Fruit fly (Drosophila melanogaster) whole organism, embryonic: ENCODE results near the gene Pif1A.

ENCODE experiments used
- CG10147 ChIP-seq: fragments of 200-800 bp; sonication (Bioruptor generic); optimal IDR thresholded peaks from 2 replicates; lab custom pipeline; 2019; ENCODE audit warnings: missing biosample characterization, mild to moderate bottlenecking, missing genetic modification characterization, moderate library complexity
- CG11093 ChIP-seq: fragments of 200-800 bp; sonication (Bioruptor generic); IDR thresholded peaks from 3 replicates; pipeline ENCODE4 v1.3.6; 2022; ENCODE audit warnings: missing biosample characterization, missing genetic modification characterization
- CG14014 ChIP-seq: fragments of 200-800 bp; sonication (Bioruptor generic); IDR thresholded peaks from 2 replicates; pipeline ENCODE4 v1.3.6; 2022; ENCODE audit warnings: missing biosample characterization, missing genetic modification characterization
- CG15011 ChIP-seq: fragments of 200-800 bp; sonication (Bioruptor generic); optimal IDR thresholded peaks from 3 replicates; lab custom pipeline; 2018; ENCODE audit warnings: missing biosample characterization, mild to moderate bottlenecking, missing genetic modification characterization
- CG16779 ChIP-seq: fragments of 200-800 bp; sonication (Bioruptor generic); IDR thresholded peaks from 2 replicates; pipeline ENCODE4 v1.3.6; 2022; ENCODE audit warnings: missing biosample characterization, missing genetic modification characterization
- CG18619 ChIP-seq: fragments of 200-800 bp; sonication (Bioruptor generic); optimal IDR thresholded peaks from 3 replicates; lab custom pipeline; 2017; ENCODE audit warnings: missing biosample characterization, mild to moderate bottlenecking, missing genetic modification characterization
- CG33213 ChIP-seq: fragments of 200-800 bp; sonication (Bioruptor generic); optimal IDR thresholded peaks from 3 replicates; lab custom pipeline; 2016; ENCODE audit warnings: missing biosample characterization, missing genetic modification characterization
- CG4820 ChIP-seq: fragments of 200-800 bp; sonication (Bioruptor generic); optimal IDR thresholded peaks from 3 replicates; lab custom pipeline; 2016; ENCODE audit warnings: missing biosample characterization, missing genetic modification characterization
- CG4854 ChIP-seq: fragments of 200-800 bp; sonication (Bioruptor generic); optimal IDR thresholded peaks from 2 replicates; lab custom pipeline; 2016; ENCODE audit warnings: missing biosample characterization, missing genetic modification characterization, inconsistent platforms
- CG7963 ChIP-seq: fragments of 200-800 bp; sonication (Bioruptor generic); IDR thresholded peaks from 3 replicates; pipeline ENCODE4 v1.3.6; 2022; ENCODE audit warnings: missing biosample characterization, missing genetic modification characterization; ENCODE audit not compliant: partially characterized antibody
- CG9932 ChIP-seq: fragments of 200-800 bp; sonication (Bioruptor generic); IDR thresholded peaks from 2 replicates; pipeline ENCODE4 v1.3.6; 2022; ENCODE audit warnings: missing biosample characterization, missing genetic modification characterization
- CHES-1-like ChIP-seq: fragments of 200-800 bp; sonication (Bioruptor generic); optimal IDR thresholded peaks from 2 replicates; lab custom pipeline; 2016; ENCODE audit warnings: missing biosample characterization, missing genetic modification characterization
- Dbx ChIP-seq: fragments of 200-800 bp; sonication (Bioruptor generic); IDR thresholded peaks from 3 replicates; pipeline ENCODE4 v1.3.6; 2022; ENCODE audit warnings: missing biosample characterization, missing genetic modification characterization
- Deaf1 ChIP-seq: fragments of 200-800 bp; optimal IDR thresholded peaks from 3 replicates; lab custom pipeline; 2019; ENCODE audit warnings: missing biosample characterization, mild to moderate bottlenecking, missing genetic modification characterization, moderate library complexity
- E2f1 ChIP-seq: fragments of 200-800 bp; sonication (Bioruptor generic); IDR thresholded peaks from 2 replicates; pipeline ENCODE4 v1.3.6; 2022; ENCODE audit warnings: missing biosample characterization, missing genetic modification characterization
- Fer2 ChIP-seq: fragments of 200-800 bp; sonication (Bioruptor generic); optimal IDR thresholded peaks from 2 replicates; lab custom pipeline; 2018; ENCODE audit warnings: missing biosample characterization, mild to moderate bottlenecking, missing genetic modification characterization, moderate library complexity
- HLH3B ChIP-seq: fragments of 200-800 bp; sonication (Bioruptor generic); IDR thresholded peaks from 2 replicates; pipeline ENCODE4 v1.3.6; 2022; ENCODE audit warnings: missing biosample characterization, missing genetic modification characterization
- HLH54F ChIP-seq: fragments of 200-800 bp; sonication (Bioruptor generic); optimal IDR thresholded peaks from 3 replicates; lab custom pipeline; 2016; ENCODE audit warnings: missing biosample characterization, missing genetic modification characterization
- Hr78 ChIP-seq, 2 experiments: fragments of 200-800 bp in 1 of 2; fragments of >200 bp in 1 of 2; sonication (Bioruptor generic) in 1 of 2; optimal IDR thresholded peaks; 2 replicates each; lab custom pipeline; 2017 to 2019; ENCODE audit warnings: missing biosample characterization in 2 of 2, missing genetic modification characterization in 2 of 2, mild to moderate bottlenecking in 1 of 2, moderate library complexity in 1 of 2
- Lpt ChIP-seq: fragments of >200 bp; optimal IDR thresholded peaks from 2 replicates; lab custom pipeline; 2018; ENCODE audit warnings: missing biosample characterization, missing genetic modification characterization
- NC2α ChIP-seq: fragments of 200-800 bp; sonication (Bioruptor generic); optimal IDR thresholded peaks from 2 replicates; lab custom pipeline; 2016; ENCODE audit warnings: missing biosample characterization, missing genetic modification characterization
- Spps ChIP-seq: fragments of 200-800 bp; sonication (Bioruptor generic); optimal IDR thresholded peaks from 2 replicates; lab custom pipeline; 2018; ENCODE audit warnings: missing biosample characterization, mild to moderate bottlenecking, missing genetic modification characterization
- Ssrp ChIP-seq: fragments of 200-800 bp; sonication (Bioruptor generic); optimal IDR thresholded peaks from 2 replicates; lab custom pipeline; 2018; ENCODE audit warnings: missing biosample characterization, mild to moderate bottlenecking, missing genetic modification characterization, moderate library complexity
- bcd ChIP-seq: fragments of 200-800 bp; sonication (Bioruptor generic); optimal IDR thresholded peaks from 2 replicates; lab custom pipeline; 2017; ENCODE audit warnings: missing biosample characterization, mild to moderate bottlenecking, missing genetic modification characterization
- cas ChIP-seq: fragments of 200-800 bp; sonication (Bioruptor generic); IDR thresholded peaks from 2 replicates; pipeline ENCODE4 v1.3.6; 2022; ENCODE audit warnings: missing biosample characterization, missing genetic modification characterization
- caup ChIP-seq: fragments of 200-800 bp; sonication (Bioruptor generic); optimal IDR thresholded peaks from 3 replicates; lab custom pipeline; 2017; ENCODE audit warnings: missing biosample characterization, mild to moderate bottlenecking, missing genetic modification characterization, moderate library complexity; ENCODE audit not compliant: severe bottlenecking
- ems ChIP-seq: fragments of 200-800 bp; sonication (Bioruptor generic); optimal IDR thresholded peaks from 3 replicates; lab custom pipeline; 2016; ENCODE audit warnings: missing biosample characterization, missing genetic modification characterization
- en ChIP-seq: fragments of 200-800 bp; sonication (Bioruptor generic); optimal IDR thresholded peaks from 2 replicates; lab custom pipeline; 2016; ENCODE audit warnings: missing biosample characterization, missing genetic modification characterization
- eve ChIP-seq, 2 experiments: fragments of >200 bp; optimal IDR thresholded peaks; 2 replicates each; lab custom pipeline; 2017; ENCODE audit warnings: missing biosample characterization in 2 of 2, missing genetic modification characterization in 2 of 2
- eyg ChIP-seq: fragments of 200-800 bp; sonication (Bioruptor generic); optimal IDR thresholded peaks from 3 replicates; lab custom pipeline; 2016; ENCODE audit warnings: missing biosample characterization, missing genetic modification characterization
- fd102C ChIP-seq: fragments of 200-800 bp; sonication (Bioruptor generic); optimal IDR thresholded peaks from 2 replicates; lab custom pipeline; 2018; ENCODE audit warnings: missing biosample characterization, mild to moderate bottlenecking, missing genetic modification characterization, moderate library complexity
- fd64A ChIP-seq: fragments of 200-800 bp; sonication (Bioruptor generic); optimal IDR thresholded peaks from 3 replicates; lab custom pipeline; 2018; ENCODE audit warnings: missing biosample characterization, mild to moderate bottlenecking, missing genetic modification characterization
- gce ChIP-seq: fragments of 200-800 bp; sonication (Bioruptor generic); IDR thresholded peaks from 3 replicates; pipeline ENCODE4 v1.3.6; 2022; ENCODE audit warnings: missing biosample characterization, missing genetic modification characterization
- grn ChIP-seq: fragments of 200-800 bp; sonication (Bioruptor generic); optimal IDR thresholded peaks from 3 replicates; lab custom pipeline; 2017; ENCODE audit warnings: missing biosample characterization, missing genetic modification characterization
- her ChIP-seq: fragments of 200-800 bp; sonication (Bioruptor generic); optimal IDR thresholded peaks from 2 replicates; lab custom pipeline; 2016; ENCODE audit warnings: missing biosample characterization, missing genetic modification characterization
- ind ChIP-seq: fragments of 200-800 bp; sonication (Bioruptor generic); optimal IDR thresholded peaks from 3 replicates; lab custom pipeline; 2016; ENCODE audit warnings: missing biosample characterization, missing genetic modification characterization
- jigr1 ChIP-seq: fragments of 200-800 bp; sonication (Bioruptor generic); IDR thresholded peaks from 3 replicates; pipeline ENCODE4 v1.3.6; 2022; ENCODE audit warnings: missing biosample characterization, missing genetic modification characterization
- klu ChIP-seq: fragments of 200-800 bp; sonication (Bioruptor generic); IDR thresholded peaks from 2 replicates; pipeline ENCODE4 v1.3.6; 2022; ENCODE audit warnings: missing biosample characterization, missing genetic modification characterization
- knrl ChIP-seq: fragments of 200-800 bp; sonication (Bioruptor generic); IDR thresholded peaks from 3 replicates; pipeline ENCODE4 v1.3.6; 2022; ENCODE audit warnings: missing biosample characterization, missing genetic modification characterization; ENCODE audit not compliant: partially characterized antibody
- nerfin-2 ChIP-seq: fragments of 200-800 bp; sonication (Bioruptor generic); IDR thresholded peaks from 2 replicates; pipeline ENCODE4 v1.3.6; 2022; ENCODE audit warnings: missing biosample characterization, missing genetic modification characterization; ENCODE audit not compliant: partially characterized antibody
- org-1 ChIP-seq: fragments of 200-800 bp; sonication (Bioruptor generic); optimal IDR thresholded peaks from 2 replicates; lab custom pipeline; 2017; ENCODE audit warnings: missing biosample characterization, missing genetic modification characterization
- pho ChIP-seq: fragments of 200-800 bp; sonication (Bioruptor generic); optimal IDR thresholded peaks from 2 replicates; lab custom pipeline; 2016; ENCODE audit warnings: missing biosample characterization, missing genetic modification characterization
- phol ChIP-seq: fragments of 200-800 bp; sonication (Bioruptor generic); optimal IDR thresholded peaks from 3 replicates; lab custom pipeline; 2018; ENCODE audit warnings: missing biosample characterization, mild to moderate bottlenecking, missing genetic modification characterization, moderate library complexity
- pnt ChIP-seq: fragments of 200-800 bp; sonication (Bioruptor generic); optimal IDR thresholded peaks from 3 replicates; lab custom pipeline; 2016; ENCODE audit warnings: missing biosample characterization, missing genetic modification characterization
- prd ChIP-seq, 3 experiments: fragments of >200 bp in 2 of 3; fragments of 200-800 bp in 1 of 3; sonication (Bioruptor generic) in 1 of 3; optimal IDR thresholded peaks in 2 of 3; IDR thresholded peaks in 1 of 3; 2 replicates in 2 of 3; 3 replicates in 1 of 3; pipeline versions ENCODE4 v1.3.6 to Lab custom; 2017 to 2022; ENCODE audit warnings: missing biosample characterization in 1 of 3, missing genetic modification characterization in 1 of 3
- sens ChIP-seq: fragments of 200-800 bp; sonication (Bioruptor generic); peaks from one replicate; lab custom pipeline; 2016; ENCODE audit warnings: missing biosample characterization, missing genetic modification characterization
- ssp ChIP-seq: fragments of 200-800 bp; sonication (Bioruptor generic); IDR thresholded peaks from 2 replicates; pipeline ENCODE4 v1.3.6; 2022; ENCODE audit warnings: missing biosample characterization, missing genetic modification characterization
- tgo ChIP-seq: fragments of 200-800 bp; sonication (Bioruptor generic); IDR thresholded peaks from 3 replicates; pipeline ENCODE4 v1.3.6; 2022; ENCODE audit warnings: missing biosample characterization, missing genetic modification characterization
- usp ChIP-seq: fragments of >200 bp; optimal IDR thresholded peaks from 2 replicates; lab custom pipeline; 2017; ENCODE audit warnings: missing biosample characterization, missing genetic modification characterization
- vvl ChIP-seq: fragments of 200-800 bp; sonication (Bioruptor generic); IDR thresholded peaks from 2 replicates; pipeline ENCODE4 v1.3.6; 2022; ENCODE audit warnings: missing biosample characterization, missing genetic modification characterization
- wek ChIP-seq: fragments of 200-800 bp; sonication (Bioruptor generic); optimal IDR thresholded peaks from 3 replicates; lab custom pipeline; 2018; ENCODE audit warnings: missing biosample characterization, mild to moderate bottlenecking, missing genetic modification characterization, moderate library complexity

Gene Pif1A

DNA sequence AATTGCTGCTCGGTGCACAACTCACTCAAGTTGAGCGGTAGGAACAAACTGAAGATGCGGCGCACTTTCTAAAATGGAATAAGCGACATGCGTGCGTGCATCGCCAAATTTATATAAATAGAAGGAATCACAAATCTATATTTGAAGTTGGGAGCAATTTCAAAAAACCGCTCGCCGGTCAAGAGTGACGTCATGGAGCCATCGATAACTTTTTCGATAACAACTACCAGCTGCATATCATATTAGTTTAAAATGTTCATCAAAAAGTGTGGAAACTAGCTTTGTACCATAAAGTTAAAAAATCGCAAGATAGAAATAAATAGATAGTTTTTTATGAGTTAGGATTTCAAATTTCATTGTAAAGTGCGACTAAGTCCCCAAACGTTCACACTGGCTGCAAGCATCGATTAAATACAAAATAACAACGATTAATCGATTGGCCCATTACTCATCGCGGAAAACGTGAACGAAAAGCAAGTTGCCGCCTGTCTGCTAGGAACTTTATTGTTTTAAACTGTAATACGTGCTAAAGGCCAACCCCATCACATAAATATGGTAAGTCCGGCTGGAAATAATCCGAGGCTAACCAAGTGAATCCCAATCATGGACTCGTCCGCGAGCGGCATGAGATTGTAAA lies at the start of gene Pif1A, which contains the start of the genes Pif1B and CCT7 (continued):
- no peak for TF ChIP-seq eve (GFP tag; optimal IDR thresholded peaks at IDR 0.05; lab: Kevin White, UChicago)
- no peak for TF ChIP-seq CG4820 (GFP tag; lab: Kevin White, UChicago)
- TF ChIP-seq wek = no peak
- no peak for TF ChIP-seq Hr78 (GFP tag; optimal IDR thresholded peaks at IDR 0.05; lab: Kevin White, UChicago)
- peak; percentile 20 for TF ChIP-seq CG10147 (GFP tag; lab: Kevin White, UChicago)
- no peak for TF ChIP-seq pnt (GFP tag; lab: Kevin White, UChicago)
- TF ChIP-seq CG7963 (GFP tag; lab: Robert Waterston, UW) = peak; percentile 75
- TF ChIP-seq caup (GFP tag; lab: Kevin White, UChicago) = no peak
- peak; percentile 17 for TF ChIP-seq ems (GFP tag; lab: Kevin White, UChicago)
- no peak for TF ChIP-seq ssp (GFP tag; lab: Robert Waterston, UW)
- TF ChIP-seq en (GFP tag; lab: Kevin White, UChicago) = no peak
- TF ChIP-seq grn (GFP tag; lab: Kevin White, UChicago) = no peak
- no peak for TF ChIP-seq fd64A (GFP tag; lab: Kevin White, UChicago)
- no peak for TF ChIP-seq cas
- TF ChIP-seq Deaf1 = no peak
- TF ChIP-seq ind = no peak
- TF ChIP-seq CG9932 (GFP tag; lab: Robert Waterston, UW) = no peak
- TF ChIP-seq eyg (GFP tag; lab: Kevin White, UChicago) = no peak
- TF ChIP-seq HLH54F (GFP tag; lab: Kevin White, UChicago) = peak; percentile 25
- TF ChIP-seq fd102C = no peak
- TF ChIP-seq bcd (GFP tag; lab: Kevin White, UChicago) = no peak
- no peak for TF ChIP-seq usp
- no peak for TF ChIP-seq Dbx (GFP tag; lab: Robert Waterston, UW)
- no peak for TF ChIP-seq Lpt (GFP tag; lab: Kevin White, UChicago)
- no peak for TF ChIP-seq her (GFP tag; lab: Kevin White, UChicago)
- TF ChIP-seq prd (optimal IDR thresholded peaks at IDR 0.05; lab: Kevin White, UChicago) = no peak
- no peak for TF ChIP-seq prd (GFP tag; IDR thresholded peaks at IDR 0.05; lab: Robert Waterston, UW)
- no peak for TF ChIP-seq CG16779 (GFP tag; lab: Robert Waterston, UW)
- no peak for TF ChIP-seq gce
- peak; percentile 4 for TF ChIP-seq pho (GFP tag; lab: Kevin White, UChicago)
- TF ChIP-seq sens = peak; percentile 66
- TF ChIP-seq tgo (GFP tag; lab: Robert Waterston, UW) = no peak
- TF ChIP-seq CG18619 (GFP tag; lab: Kevin White, UChicago) = no peak
- TF ChIP-seq phol = peak; percentile 42
- TF ChIP-seq Fer2 = no peak
- TF ChIP-seq CG4854 (GFP tag; lab: Kevin White, UChicago) = peak; percentile 2
- no peak for TF ChIP-seq klu (GFP tag; lab: Robert Waterston, UW)
- no peak for TF ChIP-seq CG15011 (GFP tag; lab: Kevin White, UChicago)
- peak; percentile 24; the same call in 1 of the 2 replicates for TF ChIP-seq vvl
- TF ChIP-seq Spps (tag; lab: Kevin White, UChicago) = no peak
- TF ChIP-seq knrl (GFP tag; lab: Robert Waterston, UW) = peak; percentile 93
- no peak for TF ChIP-seq jigr1 (GFP tag; lab: Robert Waterston, UW)
- no peak for TF ChIP-seq HLH3B (GFP tag; lab: Robert Waterston, UW)
- peak; percentile 69 for TF ChIP-seq CHES-1-like (GFP tag; lab: Kevin White, UChicago)
- no peak for TF ChIP-seq Ssrp (tag; lab: Kevin White, UChicago)
- peak; percentile 13 for TF ChIP-seq CG33213 (GFP tag; lab: Kevin White, UChicago)
- TF ChIP-seq CG14014 (GFP tag; lab: Robert Waterston, UW) = no peak
- no peak for TF ChIP-seq org-1
- no peak for TF ChIP-seq CG11093
- TF ChIP-seq NC2α (GFP tag; lab: Kevin White, UChicago) = no peak
- TF ChIP-seq nerfin-2 = peak; percentile 94
- TF ChIP-seq E2f1 = no peak
